Worm (Caenorhabditis elegans): Measurements from ENCODE around the gene mesp-1.

- no peak for TF ChIP-seq unc-55 (GFP tag; optimal IDR thresholded peaks at IDR 0.05)
- TF ChIP-seq nhr-12 (tag; optimal IDR thresholded peaks at IDR 0.05), result no peak
- peak; percentile 68 for TF ChIP-seq fos-1 (tag; optimal IDR thresholded peaks at IDR 0.05)
- TF ChIP-seq elt-3 (tag; optimal IDR thresholded peaks at IDR 0.05), result no peak
- TF ChIP-seq F13H6.1 (tag; optimal IDR thresholded peaks at IDR 0.05), result peak; percentile 92
Observed at ce11 chrIV:8526050-8526449, 26.9 kb downstream of the mesp-1 start.
